Fruit fly (Drosophila melanogaster) whole organism, embryonic: ENCODE measurements around the gene CG13670.

Experiments used
- Bdp1 ChIP-seq: fragments of 200-800 bp; sonication (Bioruptor generic); optimal IDR thresholded peaks from 3 replicates; lab custom pipeline; 2016; ENCODE audit warnings: missing biosample characterization, missing genetic modification characterization
- CG12769 ChIP-seq: fragments of 200-800 bp; sonication (Bioruptor generic); optimal IDR thresholded peaks from 2 replicates; lab custom pipeline; 2019; ENCODE audit warnings: missing biosample characterization, mild to moderate bottlenecking, missing genetic modification characterization, moderate library complexity
- CG14050 ChIP-seq: fragments of 200-800 bp; sonication (Bioruptor generic); IDR thresholded peaks from 3 replicates; pipeline ENCODE4 v1.3.6; 2022; ENCODE audit warnings: missing biosample characterization, missing genetic modification characterization
- CG14441 ChIP-seq: fragments of 200-800 bp; sonication (Bioruptor generic); IDR thresholded peaks from 2 replicates; pipeline ENCODE4 v1.3.6; 2022; ENCODE audit warnings: missing biosample characterization, missing genetic modification characterization
- CG15514 ChIP-seq: fragments of 200-800 bp; sonication (Bioruptor generic); optimal IDR thresholded peaks from 3 replicates; lab custom pipeline; 2017; ENCODE audit warnings: missing biosample characterization, missing genetic modification characterization, mild to moderate bottlenecking, moderate library complexity, missing genetic modification reagents
- CG15601 ChIP-seq: fragments of 200-800 bp; sonication (Bioruptor generic); optimal IDR thresholded peaks from 3 replicates; lab custom pipeline; 2019; ENCODE audit warnings: missing biosample characterization, mild to moderate bottlenecking, missing genetic modification characterization, moderate library complexity
- CG16813 ChIP-seq: fragments of 200-800 bp; sonication (Bioruptor generic); IDR thresholded peaks from 3 replicates; pipeline ENCODE4 v1.3.6; 2022; ENCODE audit warnings: missing biosample characterization, missing genetic modification characterization; ENCODE audit not compliant: partially characterized antibody
- CG17328 ChIP-seq: fragments of 200-800 bp; sonication (Bioruptor generic); IDR thresholded peaks from 2 replicates; pipeline ENCODE4 v1.3.6; 2022; ENCODE audit warnings: missing biosample characterization, missing genetic modification characterization
- CG17802 ChIP-seq: fragments of 200-800 bp; sonication (Bioruptor generic); optimal IDR thresholded peaks from 2 replicates; lab custom pipeline; 2018; ENCODE audit warnings: missing biosample characterization, mild to moderate bottlenecking, missing genetic modification characterization, moderate library complexity
- CG18764 ChIP-seq: fragments of 200-800 bp; sonication (Bioruptor generic); optimal IDR thresholded peaks from 3 replicates; lab custom pipeline; 2016; ENCODE audit warnings: missing biosample characterization, missing genetic modification characterization
- CG2129 ChIP-seq: fragments of 200-800 bp; sonication (Bioruptor generic); IDR thresholded peaks from 2 replicates; pipeline ENCODE4 v1.3.6; 2022; ENCODE audit warnings: missing biosample characterization, missing genetic modification characterization; ENCODE audit not compliant: partially characterized antibody
- CG34376 ChIP-seq: fragments of 200-800 bp; sonication (Bioruptor generic); optimal IDR thresholded peaks from 2 replicates; lab custom pipeline; 2018; ENCODE audit warnings: missing biosample characterization, mild to moderate bottlenecking, missing genetic modification characterization
- CG42726 ChIP-seq: fragments of 200-800 bp; sonication (Bioruptor generic); IDR thresholded peaks from 2 replicates; pipeline ENCODE4 v1.3.6; 2022; ENCODE audit warnings: missing biosample characterization, missing genetic modification characterization; ENCODE audit not compliant: partially characterized antibody
- CG6765 ChIP-seq: fragments of 200-800 bp; sonication (Bioruptor generic); optimal IDR thresholded peaks from 3 replicates; lab custom pipeline; 2017; ENCODE audit warnings: missing biosample characterization, mild to moderate bottlenecking, missing genetic modification characterization
- CG7372 ChIP-seq: fragments of 200-800 bp; sonication (Bioruptor generic); IDR thresholded peaks from 2 replicates; pipeline ENCODE4 v1.3.6; 2022; ENCODE audit warnings: missing biosample characterization, missing genetic modification characterization
- CG8478 ChIP-seq: fragments of >200 bp; optimal IDR thresholded peaks from 2 replicates; lab custom pipeline; 2018
- CoRest ChIP-seq: fragments of 200-800 bp; sonication (Bioruptor generic); optimal IDR thresholded peaks from 3 replicates; lab custom pipeline; 2018; ENCODE audit warnings: missing biosample characterization, mild to moderate bottlenecking, missing genetic modification characterization, moderate library complexity
- Drgx ChIP-seq: fragments of 200-800 bp; sonication (Bioruptor generic); IDR thresholded peaks from 2 replicates; pipeline ENCODE4 v1.3.6; 2022; ENCODE audit warnings: missing biosample characterization, missing genetic modification characterization
- Fer1 ChIP-seq: fragments of 200-800 bp; sonication (Bioruptor generic); optimal IDR thresholded peaks from 2 replicates; lab custom pipeline; 2017; ENCODE audit warnings: missing biosample characterization, mild to moderate bottlenecking, missing genetic modification characterization
- H2.0 ChIP-seq: fragments of 200-800 bp; sonication (Bioruptor generic); IDR thresholded peaks from 2 replicates; pipeline ENCODE4 v1.3.6; 2022; ENCODE audit warnings: missing biosample characterization, missing genetic modification characterization
- Hr3 ChIP-seq: fragments of 200-800 bp; sonication (Bioruptor generic); optimal IDR thresholded peaks from 3 replicates; lab custom pipeline; 2016; ENCODE audit warnings: missing biosample characterization, missing genetic modification characterization
- Hsf ChIP-seq: fragments of 200-800 bp; sonication (Bioruptor generic); optimal IDR thresholded peaks from 3 replicates; lab custom pipeline; 2016; ENCODE audit warnings: missing biosample characterization, missing genetic modification characterization
- Jarid2 ChIP-seq: fragments of 200-800 bp; sonication (Bioruptor generic); optimal IDR thresholded peaks from 3 replicates; lab custom pipeline; 2017; ENCODE audit warnings: mild to moderate bottlenecking, missing biosample characterization, missing genetic modification reagents, missing genetic modification characterization
- MTF-1 ChIP-seq: fragments of 200-800 bp; sonication (Bioruptor generic); optimal IDR thresholded peaks from 2 replicates; lab custom pipeline; 2018; ENCODE audit warnings: missing biosample characterization, mild to moderate bottlenecking, missing genetic modification characterization, borderline replicate concordance
- NFAT ChIP-seq: fragments of 200-800 bp; sonication (Bioruptor generic); IDR thresholded peaks from 2 replicates; pipeline ENCODE4 v1.3.6; 2022; ENCODE audit warnings: missing biosample characterization, missing genetic modification characterization
- Ptx1 ChIP-seq: fragments of 200-800 bp; sonication (Bioruptor generic); IDR thresholded peaks from 2 replicates; pipeline ENCODE4 v1.3.6; 2022; ENCODE audit warnings: missing biosample characterization, missing genetic modification characterization
- Ssrp ChIP-seq: fragments of 200-800 bp; sonication (Bioruptor generic); optimal IDR thresholded peaks from 2 replicates; lab custom pipeline; 2018; ENCODE audit warnings: missing biosample characterization, mild to moderate bottlenecking, missing genetic modification characterization, moderate library complexity
- ara ChIP-seq: fragments of 200-800 bp; sonication (Bioruptor generic); IDR thresholded peaks from 2 replicates; pipeline ENCODE4 v1.3.6; 2022; ENCODE audit warnings: missing biosample characterization, missing genetic modification characterization
- br ChIP-seq: fragments of >200 bp; optimal IDR thresholded peaks from 2 replicates; lab custom pipeline; 2017
- btn ChIP-seq: fragments of 200-800 bp; sonication (Bioruptor generic); optimal IDR thresholded peaks from 2 replicates; lab custom pipeline; 2016; ENCODE audit warnings: missing biosample characterization, missing genetic modification characterization
- chm ChIP-seq: fragments of 200-800 bp; sonication (Bioruptor generic); IDR thresholded peaks from 2 replicates; pipeline ENCODE4 v1.3.6; 2022; ENCODE audit warnings: missing biosample characterization, missing genetic modification characterization
- danr ChIP-seq: fragments of 200-800 bp; sonication (Bioruptor generic); IDR thresholded peaks from 2 replicates; pipeline ENCODE4 v1.3.6; 2022; ENCODE audit warnings: missing biosample characterization, missing genetic modification characterization
- ewg ChIP-seq: fragments of 200-800 bp; sonication (Bioruptor generic); optimal IDR thresholded peaks from 3 replicates; lab custom pipeline; 2017; ENCODE audit warnings: mild to moderate bottlenecking, missing biosample characterization, missing genetic modification reagents, missing genetic modification characterization
- gcm2 ChIP-seq: fragments of 200-800 bp; sonication (Bioruptor generic); optimal IDR thresholded peaks from 2 replicates; lab custom pipeline; 2016; ENCODE audit warnings: missing biosample characterization, missing genetic modification characterization
- gsb ChIP-seq: fragments of 200-800 bp; sonication (Bioruptor generic); IDR thresholded peaks from 2 replicates; pipeline ENCODE4 v1.3.6; 2022; ENCODE audit warnings: missing biosample characterization, missing genetic modification characterization
- hb ChIP-seq: fragments of 200-800 bp; sonication (Bioruptor generic); IDR thresholded peaks from 3 replicates; pipeline ENCODE4 v1.3.6; 2022; ENCODE audit warnings: missing biosample characterization, missing genetic modification characterization; ENCODE audit not compliant: partially characterized antibody
- hbn ChIP-seq: fragments of 200-800 bp; sonication (Bioruptor generic); IDR thresholded peaks from 2 replicates; pipeline ENCODE4 v1.3.6; 2022; ENCODE audit warnings: missing biosample characterization, missing genetic modification characterization; ENCODE audit not compliant: partially characterized antibody
- insv ChIP-seq, 2 experiments: fragments of 200-800 bp; sonication (Bioruptor generic); optimal IDR thresholded peaks; 3 replicates each; lab custom pipeline; 2016 to 2018; ENCODE audit warnings: missing biosample characterization in 2 of 2, missing genetic modification characterization in 2 of 2
- kah ChIP-seq: fragments of 200-800 bp; sonication (Bioruptor generic); optimal IDR thresholded peaks from 2 replicates; lab custom pipeline; 2018; ENCODE audit warnings: missing biosample characterization, mild to moderate bottlenecking, missing genetic modification characterization
- lilli ChIP-seq: fragments of 200-800 bp; sonication (Bioruptor generic); optimal IDR thresholded peaks from 3 replicates; lab custom pipeline; 2016; ENCODE audit warnings: missing biosample characterization, missing genetic modification characterization
- mirr ChIP-seq: fragments of 200-800 bp; sonication (Bioruptor generic); optimal IDR thresholded peaks from 3 replicates; lab custom pipeline; 2018; ENCODE audit warnings: missing biosample characterization, mild to moderate bottlenecking, missing genetic modification characterization
- mld ChIP-seq: fragments of 200-800 bp; sonication (Bioruptor generic); IDR thresholded peaks from 3 replicates; pipeline ENCODE4 v1.3.6; 2022; ENCODE audit warnings: missing biosample characterization, missing genetic modification characterization; ENCODE audit not compliant: partially characterized antibody
- nau ChIP-seq: fragments of 200-800 bp; sonication (Bioruptor generic); optimal IDR thresholded peaks from 3 replicates; lab custom pipeline; 2017; ENCODE audit warnings: missing biosample characterization, mild to moderate bottlenecking, missing genetic modification characterization, missing genetic modification reagents
- oc ChIP-seq: fragments of 200-800 bp; sonication (Bioruptor generic); optimal IDR thresholded peaks from 2 replicates; lab custom pipeline; 2018; ENCODE audit warnings: missing biosample characterization, mild to moderate bottlenecking, missing genetic modification characterization, moderate library complexity
- odd ChIP-seq: fragments of 200-800 bp; sonication (Bioruptor generic); optimal IDR thresholded peaks from 2 replicates; lab custom pipeline; 2017; ENCODE audit warnings: missing biosample characterization, mild to moderate bottlenecking, missing genetic modification characterization
- peb ChIP-seq: fragments of 200-800 bp; sonication (Bioruptor generic); IDR thresholded peaks from 2 replicates; pipeline ENCODE4 v1.3.6; 2022; ENCODE audit warnings: missing biosample characterization, missing genetic modification characterization
- psq ChIP-seq: fragments of 200-800 bp; sonication (Bioruptor generic); optimal IDR thresholded peaks from 2 replicates; lab custom pipeline; 2017; ENCODE audit warnings: missing biosample characterization, missing genetic modification characterization
- ranshi ChIP-seq: fragments of 200-800 bp; sonication (Bioruptor generic); IDR thresholded peaks from 2 replicates; pipeline ENCODE4 v1.3.6; 2022; ENCODE audit warnings: missing biosample characterization, missing genetic modification characterization
- sens-2 ChIP-seq: fragments of 200-800 bp; sonication (Bioruptor generic); IDR thresholded peaks from 2 replicates; pipeline ENCODE4 v1.3.6; 2022; ENCODE audit warnings: missing biosample characterization, missing genetic modification characterization
- sna ChIP-seq: fragments of 200-800 bp; sonication (Bioruptor generic); IDR thresholded peaks from 2 replicates; pipeline ENCODE4 v1.3.6; 2022; ENCODE audit warnings: missing biosample characterization, missing genetic modification characterization; ENCODE audit not compliant: partially characterized antibody
- tgo ChIP-seq: fragments of 200-800 bp; sonication (Bioruptor generic); IDR thresholded peaks from 3 replicates; pipeline ENCODE4 v1.3.6; 2022; ENCODE audit warnings: missing biosample characterization, missing genetic modification characterization

CG13670 gene

dm6 chr3L:8360643-8361110 is 40.1 kb downstream of the CG13670 start, which contains the start of gene Idh (continued):
- peak; percentile 88 for TF ChIP-seq Jarid2 (GFP tag; lab: Kevin White, UChicago)
- no peak for TF ChIP-seq danr (GFP tag; lab: Robert Waterston, UW)
- peak; percentile 29 for TF ChIP-seq odd (GFP tag; lab: Kevin White, UChicago)
- TF ChIP-seq CG14050 (GFP tag; lab: Robert Waterston, UW), result no peak
- no peak for TF ChIP-seq CG2129 (GFP tag; lab: Robert Waterston, UW)
- no peak for TF ChIP-seq CG17802
- 0 out of 2 replicates have a peak, but pooled peaks have one; percentile 28 for TF ChIP-seq ara (GFP tag; lab: Robert Waterston, UW)
- 0 out of 2 replicates have a peak, but pooled peaks have one; percentile 32 for TF ChIP-seq NFAT (GFP tag; lab: Robert Waterston, UW)
- no peak for TF ChIP-seq mld
- no peak for TF ChIP-seq CG8478 (lab: Kevin White, UChicago)
- no peak for TF ChIP-seq Hr3
- no peak; the same call in 1 of the 2 replicates for TF ChIP-seq chm (GFP tag; lab: Robert Waterston, UW)
- TF ChIP-seq CG6765 (GFP tag; lab: Kevin White, UChicago), result no peak
- no peak for TF ChIP-seq CG15601 (tag; lab: Kevin White, UChicago)
- TF ChIP-seq H2.0 (GFP tag; lab: Robert Waterston, UW), result no peak
- TF ChIP-seq kah, result no peak
- no peak for TF ChIP-seq hb
- TF ChIP-seq br (lab: Kevin White, UChicago), result no peak
- TF ChIP-seq Fer1 (GFP tag; lab: Kevin White, UChicago), result no peak
- TF ChIP-seq nau (GFP tag; lab: Kevin White, UChicago), result no peak
- TF ChIP-seq Drgx (GFP tag; lab: Robert Waterston, UW), result no peak
- peak; percentile 96 for TF ChIP-seq CG34376
- no peak for TF ChIP-seq ranshi (GFP tag; lab: Robert Waterston, UW)
- no peak for TF ChIP-seq btn (GFP tag; lab: Kevin White, UChicago)
- peak; percentile 45; the same call in 1 of the 2 replicates for TF ChIP-seq CG14441 (GFP tag; lab: Robert Waterston, UW)
- TF ChIP-seq CG7372 (GFP tag; lab: Robert Waterston, UW), result no peak
- no peak for TF ChIP-seq Hsf (GFP tag; lab: Kevin White, UChicago)
- no peak for TF ChIP-seq MTF-1 (GFP tag; lab: Kevin White, UChicago)
- no peak for TF ChIP-seq CG18764 (GFP tag; lab: Kevin White, UChicago)
- TF ChIP-seq ewg (GFP tag; lab: Kevin White, UChicago), result no peak
- TF ChIP-seq sens-2 (GFP tag; lab: Robert Waterston, UW), result peak; percentile 36; the same call in 1 of the 2 replicates
- TF ChIP-seq CG42726 (GFP tag; lab: Robert Waterston, UW), result peak; percentile 37; the same call in 1 of the 2 replicates
- no peak for TF ChIP-seq CG17328 (GFP tag; lab: Robert Waterston, UW)
- no peak for TF ChIP-seq oc
- TF ChIP-seq CoRest (tag; lab: Kevin White, UChicago), result no peak
- TF ChIP-seq mirr, result peak; percentile 85
- no peak for TF ChIP-seq tgo (GFP tag; lab: Robert Waterston, UW)
- TF ChIP-seq CG15514 (GFP tag; lab: Kevin White, UChicago), result peak; percentile 61
- TF ChIP-seq peb (GFP tag; lab: Robert Waterston, UW), result no peak
- peak; percentile 2 for TF ChIP-seq lilli (GFP tag; lab: Kevin White, UChicago)
- no peak for TF ChIP-seq gcm2 (GFP tag; lab: Kevin White, UChicago)
- TF ChIP-seq psq (GFP tag; lab: Kevin White, UChicago), result no peak
- TF ChIP-seq Ptx1, result no peak
- no peak for TF ChIP-seq Bdp1 (GFP tag; lab: Kevin White, UChicago)
- TF ChIP-seq CG12769 (tag; lab: Kevin White, UChicago), result no peak
- TF ChIP-seq sna, result peak; percentile 57; the same call in 1 of the 2 replicates
- TF ChIP-seq CG16813 (GFP tag; lab: Robert Waterston, UW), result no peak
- peak; percentile 48; the same call in 1 of the 2 replicates for TF ChIP-seq hbn (GFP tag; lab: Robert Waterston, UW)
- TF ChIP-seq gsb (GFP tag; lab: Robert Waterston, UW), result no peak
- TF ChIP-seq Ssrp, result no peak
- no peak for TF ChIP-seq insv (GFP tag; optimal IDR thresholded peaks at IDR 0.05; lab: Kevin White, UChicago)
